Fruit fly (Drosophila melanogaster): Measurements from ENCODE around the gene CG12817.

dm6 chr3R:10227990-10228389, 3.5 kb upstream of the CG12817 start:
- TF ChIP-seq psq (optimal IDR thresholded peaks at IDR 0.05), result no peak
- TF ChIP-seq usp (GFP tag; optimal IDR thresholded peaks at IDR 0.05), result no peak
- TF ChIP-seq pan (optimal IDR thresholded peaks at IDR 0.05), result no peak
